Worm (Caenorhabditis elegans) whole organism, L1 larva: Measurements from ENCODE around the gene osta-3.
A peak's percentile ranks its signal among the peaks of the same experiment; 100 is the strongest.

Experiments
- F16B12.6 ChIP-seq: fragments of 150-350 bp; optimal IDR thresholded peaks from 2 replicates; lab custom pipeline; 2014; ENCODE audit warnings: missing biosample characterization, missing genetic modification characterization
- blmp-1 ChIP-seq: fragments of 150-350 bp; optimal IDR thresholded peaks from 2 replicates; lab custom pipeline; 2014; ENCODE audit warnings: missing biosample characterization, missing genetic modification characterization
- ceh-8 ChIP-seq: fragments of 200-800 bp; sonication (Bioruptor generic); optimal IDR thresholded peaks from 2 replicates; lab custom pipeline; 2018; ENCODE audit warnings: mild to moderate bottlenecking, missing genetic modification characterization, moderate library complexity, missing compliant biosample characterization
- ceh-90 ChIP-seq: sonication (generic microtip); optimal IDR thresholded peaks from 2 replicates; lab custom pipeline; 2016; ENCODE audit warnings: missing genetic modification characterization, missing compliant biosample characterization
- ces-1 ChIP-seq: fragments of 150-350 bp; optimal IDR thresholded peaks from 2 replicates; lab custom pipeline; 2014; ENCODE audit warnings: missing biosample characterization, missing genetic modification reagents, missing genetic modification characterization
- dsc-1 ChIP-seq: sonication (generic microtip); optimal IDR thresholded peaks from 2 replicates; lab custom pipeline; 2016; ENCODE audit warnings: mild to moderate bottlenecking, missing genetic modification characterization, missing compliant biosample characterization
- efl-1 ChIP-seq, 4 experiments: fragments of 150-350 bp; optimal IDR thresholded peaks in 3 of 4; peaks in 1 of 4; 1 replicate in 1 of 4; 2 replicates in 3 of 4; lab custom pipeline; 2014; ENCODE audit warnings: missing biosample characterization in 2 of 4, missing genetic modification characterization in 2 of 4, missing genetic modification reagents in 2 of 4
- efl-3 ChIP-seq: fragments of 200-800 bp; sonication (Bioruptor generic); optimal IDR thresholded peaks from 2 replicates; lab custom pipeline; 2018; ENCODE audit warnings: mild to moderate bottlenecking, missing genetic modification characterization, missing compliant biosample characterization
- egl-13 ChIP-seq: sonication (generic microtip); optimal IDR thresholded peaks from 2 replicates; lab custom pipeline; 2016; ENCODE audit warnings: missing genotype, missing genetic modification reagents, missing genetic modification characterization, missing compliant biosample characterization
- elt-3 ChIP-seq, 6 experiments: fragments of 150-350 bp in 1 of 6; sonication (generic microtip); optimal IDR thresholded peaks; 2 replicates each; lab custom pipeline; 2017 to 2018; ENCODE audit warnings: missing biosample characterization in 6 of 6, missing genetic modification characterization in 6 of 6, inconsistent platforms in 1 of 6
- fkh-4 ChIP-seq: sonication (generic microtip); optimal IDR thresholded peaks from 2 replicates; lab custom pipeline; 2016; ENCODE audit warnings: missing compliant biosample characterization, missing genetic modification characterization, borderline replicate concordance
- lin-14 ChIP-seq: fragments of 200-800 bp; sonication (Bioruptor generic); optimal IDR thresholded peaks from 2 replicates; lab custom pipeline; 2018; ENCODE audit warnings: mild to moderate bottlenecking, missing genetic modification characterization, moderate library complexity, missing compliant biosample characterization
- lin-15B ChIP-seq: fragments of 150-350 bp; sonication (generic microtip); optimal IDR thresholded peaks from 3 replicates; lab custom pipeline; 2014; ENCODE audit warnings: missing biosample characterization, missing genetic modification characterization
- lin-35 ChIP-seq, 2 experiments: fragments of 150-350 bp; optimal IDR thresholded peaks; 2 replicates each; lab custom pipeline; 2014; ENCODE audit warnings: missing biosample characterization in 2 of 2, missing genetic modification characterization in 2 of 2, missing genetic modification reagents in 2 of 2
- lin-39 ChIP-seq: fragments of 150-350 bp; optimal IDR thresholded peaks from 2 replicates; lab custom pipeline; 2014; ENCODE audit warnings: missing biosample characterization, missing genetic modification reagents, missing genetic modification characterization
- lsy-2 ChIP-seq, 2 experiments: fragments of 150-350 bp; optimal IDR thresholded peaks; 2 replicates each; lab custom pipeline; 2014; ENCODE audit warnings: missing biosample characterization in 2 of 2, missing genetic modification characterization in 2 of 2
- mdl-1 ChIP-seq, 2 experiments: fragments of 150-350 bp; optimal IDR thresholded peaks; 2 replicates each; lab custom pipeline; 2014 to 2017; ENCODE audit warnings: missing biosample characterization in 2 of 2, missing genetic modification characterization in 2 of 2, inconsistent platforms in 1 of 2
- mef-2 ChIP-seq: fragments of 150-350 bp; optimal IDR thresholded peaks from 2 replicates; lab custom pipeline; 2014; ENCODE audit warnings: missing biosample characterization, missing genetic modification characterization
- nhr-12 ChIP-seq: sonication (generic microtip); optimal IDR thresholded peaks from 2 replicates; lab custom pipeline; 2017; ENCODE audit warnings: missing biosample characterization, missing genetic modification characterization
- nhr-20 ChIP-seq: sonication (generic microtip); optimal IDR thresholded peaks from 2 replicates; lab custom pipeline; 2016; ENCODE audit warnings: mild to moderate bottlenecking, missing genetic modification characterization, missing compliant biosample characterization
- nhr-237 ChIP-seq: fragments of 150-350 bp; optimal IDR thresholded peaks from 2 replicates; lab custom pipeline; 2014; ENCODE audit warnings: missing biosample characterization, missing genetic modification characterization
- nhr-47 ChIP-seq: sonication (generic microtip); optimal IDR thresholded peaks from 2 replicates; lab custom pipeline; 2016; ENCODE audit warnings: mild to moderate bottlenecking, missing genetic modification characterization, moderate library complexity, missing compliant biosample characterization
- nhr-71 ChIP-seq: sonication (generic microtip); optimal IDR thresholded peaks from 2 replicates; lab custom pipeline; 2016; ENCODE audit warnings: mild to moderate bottlenecking, missing genetic modification characterization, moderate library complexity, missing compliant biosample characterization
- nhr-76 ChIP-seq: sonication (generic microtip); optimal IDR thresholded peaks from 2 replicates; lab custom pipeline; 2017; ENCODE audit warnings: missing biosample characterization, missing genetic modification characterization
- nhr-77 ChIP-seq: fragments of 150-350 bp; optimal IDR thresholded peaks from 2 replicates; lab custom pipeline; 2014; ENCODE audit warnings: missing biosample characterization, missing genetic modification characterization
- nhr-85 ChIP-seq: sonication (generic microtip); peaks from one replicate; lab custom pipeline; 2016; ENCODE audit warnings: missing genetic modification characterization, inconsistent platforms, missing compliant biosample characterization
- nhr-90 ChIP-seq: sonication (generic microtip); optimal IDR thresholded peaks from 2 replicates; lab custom pipeline; 2016; ENCODE audit warnings: mild to moderate bottlenecking, missing genetic modification characterization, missing compliant biosample characterization; ENCODE audit not compliant: poor library complexity
- pax-3 ChIP-seq: fragments of 200-800 bp; sonication (Bioruptor generic); optimal IDR thresholded peaks from 2 replicates; lab custom pipeline; 2018; ENCODE audit warnings: mild to moderate bottlenecking, missing genetic modification characterization, moderate library complexity, missing compliant biosample characterization
- pqm-1 ChIP-seq: sonication (generic microtip); optimal IDR thresholded peaks from 3 replicates; lab custom pipeline; 2017; ENCODE audit warnings: missing biosample characterization, missing genetic modification characterization
- rnt-1 ChIP-seq: sonication (generic microtip); optimal IDR thresholded peaks from 2 replicates; lab custom pipeline; 2016; ENCODE audit warnings: mild to moderate bottlenecking, missing genetic modification characterization, moderate library complexity, missing compliant biosample characterization
- snpc-4 ChIP-seq: fragments of 150-350 bp; optimal IDR thresholded peaks from 2 replicates; lab custom pipeline; 2014; ENCODE audit warnings: missing biosample characterization, missing genetic modification characterization
- snu-23 ChIP-seq: sonication (generic microtip); optimal IDR thresholded peaks from 2 replicates; lab custom pipeline; 2016; ENCODE audit warnings: missing genetic modification characterization, missing compliant biosample characterization
- sox-4 ChIP-seq: sonication (generic microtip); optimal IDR thresholded peaks from 2 replicates; lab custom pipeline; 2016; ENCODE audit warnings: missing genetic modification characterization, missing compliant biosample characterization
- tbx-2 ChIP-seq: sonication (generic microtip); optimal IDR thresholded peaks from 2 replicates; lab custom pipeline; 2016; ENCODE audit warnings: missing genetic modification characterization, missing compliant biosample characterization
- unc-62 ChIP-seq: fragments of 150-350 bp; optimal IDR thresholded peaks from 2 replicates; lab custom pipeline; 2014; ENCODE audit warnings: missing biosample characterization, missing genetic modification reagents, missing genetic modification characterization
- unc-98 ChIP-seq: fragments of 200-800 bp; sonication (Bioruptor generic); IDR thresholded peaks from 2 replicates; pipeline ENCODE4 v1.3.6; 2022; ENCODE audit warnings: missing genetic modification characterization, missing compliant biosample characterization
- xbp-1 ChIP-seq: sonication (generic microtip); optimal IDR thresholded peaks from 2 replicates; lab custom pipeline; 2016; ENCODE audit warnings: missing genetic modification characterization, missing compliant biosample characterization
- ztf-11 ChIP-seq, 2 experiments: sonication (generic microtip); optimal IDR thresholded peaks; 2 replicates each; lab custom pipeline; 2016 to 2017; ENCODE audit warnings: missing genetic modification characterization in 2 of 2, missing biosample characterization in 1 of 2, missing compliant biosample characterization in 1 of 2

Gene osta-3

ce11 chrII:14832055-14832454, 19.7 kb downstream of the osta-3 start:
- peak; percentile 28 for TF ChIP-seq sox-4 (tag; lab: Kevin White, UChicago)
- peak; percentile 6 for TF ChIP-seq pax-3 (tag; lab: Kevin White, UChicago)
- TF ChIP-seq dsc-1 (tag; lab: Kevin White, UChicago), result peak; percentile 94
- TF ChIP-seq rnt-1 (tag; lab: Kevin White, UChicago), result no peak
- no peak for TF ChIP-seq pqm-1 (tag; lab: Kevin White, UChicago)
- no peak for TF ChIP-seq unc-62
- TF ChIP-seq egl-13 (tag; lab: Kevin White, UChicago), result peak; percentile 42
- peak; percentile 36 for TF ChIP-seq nhr-47 (tag; lab: Kevin White, UChicago)
- TF ChIP-seq fkh-4 (tag; lab: Kevin White, UChicago), result peak; percentile 29
- peak; percentile 12 for TF ChIP-seq nhr-71
- TF ChIP-seq nhr-12 (tag; lab: Kevin White, UChicago), result no peak

DNA sequence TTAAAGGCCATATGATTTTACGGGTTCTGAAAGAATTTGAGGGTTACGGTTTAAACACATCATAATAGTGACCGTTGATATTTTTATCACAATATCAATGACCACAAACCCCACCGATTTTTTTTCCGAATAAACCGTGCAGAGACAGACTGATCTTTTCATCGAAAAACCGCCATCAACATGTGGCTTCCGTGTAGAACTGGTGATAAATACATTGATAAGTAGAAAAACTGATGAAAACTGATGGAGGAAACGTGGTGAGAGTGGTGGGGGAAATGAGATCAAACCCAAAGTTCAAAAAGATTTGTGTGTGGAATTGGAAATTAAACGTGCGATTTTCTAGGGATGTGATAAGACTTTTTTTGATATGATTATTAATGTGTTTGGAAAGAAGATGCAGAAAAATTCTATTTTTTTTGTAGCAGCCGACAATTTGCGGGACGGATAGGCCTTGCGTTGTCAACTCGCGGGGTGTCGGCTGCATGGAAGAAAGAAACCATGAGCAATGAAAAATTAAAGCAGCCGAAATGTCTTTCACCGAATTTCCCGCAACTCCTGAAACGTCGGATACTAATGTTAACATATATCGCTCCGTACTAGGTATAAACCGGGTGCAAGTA, 26.4 kb downstream of the osta-3 start:
- TF ChIP-seq nhr-20 (tag; lab: Kevin White, UChicago) (peak; percentile 60), ceh-8 (GFP tag; lab: Kevin White, UChicago) (no peak), xbp-1 (tag; lab: Kevin White, UChicago) (no peak), ztf-11 (tag; optimal IDR thresholded peaks at IDR 0.05; lab: Kevin White, UChicago) (no peak), snu-23 (GFP tag; lab: Kevin White, UChicago) (peak; percentile 13), lin-15B (tag; lab: Kevin White, UChicago) (no peak), elt-3 (tag; optimal IDR thresholded peaks at IDR 0.05; lab: Kevin White, UChicago) (peak in 2 of 6 experiments; percentile 6 to 34), efl-1 (optimal IDR thresholded peaks at IDR 0.05; lab: Kevin White, UChicago) (no peak), efl-1 (GFP tag; optimal IDR thresholded peaks at IDR 0.05 in 1 of 2; lab: Kevin White, UChicago) (no peak), mdl-1 (tag; optimal IDR thresholded peaks at IDR 0.05; lab: Kevin White, UChicago) (peak in 1 of 2 experiments; percentile 5), lin-35 (GFP tag; optimal IDR thresholded peaks at IDR 0.05; lab: Kevin White, UChicago) (peak in 1 of 2 experiments; percentile 31), nhr-237 (no peak), lin-39 (tag; lab: Kevin White, UChicago) (no peak), nhr-85 (tag; lab: Kevin White, UChicago) (peak; percentile 77), mef-2 (tag; lab: Kevin White, UChicago) (no peak), blmp-1 (tag; lab: Kevin White, UChicago) (peak; percentile 67), snpc-4 (tag; lab: Kevin White, UChicago) (peak; percentile 9), unc-98 (GFP tag; lab: Robert Waterston, UW) (no peak), lin-14 (GFP tag; lab: Kevin White, UChicago) (peak; percentile 57), efl-3 (no peak), ceh-90 (tag; lab: Kevin White, UChicago) (no peak), nhr-90 (tag; lab: Kevin White, UChicago) (peak; percentile 44), nhr-76 (no peak), nhr-77 (tag; lab: Kevin White, UChicago) (no peak), tbx-2 (tag; lab: Kevin White, UChicago) (peak; percentile 24), ces-1 (GFP tag; lab: Kevin White, UChicago) (no peak), nhr-71 (peak; percentile 38)
- TF ChIP-seq, all 84 proteins: peak for 12

ce11 chrII:14841253-14841652, 28.9 kb downstream of the osta-3 start:
- TF ChIP-seq lin-35 (GFP tag; optimal IDR thresholded peaks at IDR 0.05; lab: Kevin White, UChicago) (peak in 1 of 2 experiments; percentile 51), nhr-20 (tag; lab: Kevin White, UChicago) (peak; percentile 82), sox-4 (tag; lab: Kevin White, UChicago) (no peak), snu-23 (GFP tag; lab: Kevin White, UChicago) (peak; percentile 24), F16B12.6 (tag; lab: Kevin White, UChicago) (no peak), lsy-2 (tag; optimal IDR thresholded peaks at IDR 0.05; lab: Kevin White, UChicago) (peak in 1 of 2 experiments; percentile 43)
